Fruit fly (Drosophila melanogaster) whole organism, embryonic: Measurements from ENCODE around the gene Cyp318a1.

ENCODE experiments used
- Atf-2 ChIP-seq: fragments of 200-800 bp; sonication (Bioruptor generic); optimal IDR thresholded peaks from 2 replicates; lab custom pipeline; 2016; ENCODE audit warnings: missing biosample characterization, missing genetic modification characterization
- Awh ChIP-seq: fragments of 200-800 bp; sonication (Bioruptor generic); IDR thresholded peaks from 2 replicates; pipeline ENCODE4, ENCODE4 v1.3.6; 2022; ENCODE audit warnings: missing biosample characterization, missing genetic modification characterization
- CG12071 ChIP-seq: fragments of 200-800 bp; sonication (Bioruptor generic); optimal IDR thresholded peaks from 3 replicates; lab custom pipeline; 2018; ENCODE audit warnings: missing biosample characterization, mild to moderate bottlenecking, missing genetic modification characterization
- CG14710 ChIP-seq: fragments of 200-800 bp; sonication (Bioruptor generic); optimal IDR thresholded peaks from 3 replicates; lab custom pipeline; 2019; ENCODE audit warnings: missing biosample characterization, mild to moderate bottlenecking, missing genetic modification characterization, moderate library complexity
- CG16779 ChIP-seq: fragments of 200-800 bp; sonication (Bioruptor generic); IDR thresholded peaks from 2 replicates; pipeline ENCODE4 v1.3.6; 2022; ENCODE audit warnings: missing biosample characterization, missing genetic modification characterization
- CG16813 ChIP-seq: fragments of 200-800 bp; sonication (Bioruptor generic); IDR thresholded peaks from 3 replicates; pipeline ENCODE4 v1.3.6; 2022; ENCODE audit warnings: missing biosample characterization, missing genetic modification characterization; ENCODE audit not compliant: partially characterized antibody
- CG17328 ChIP-seq: fragments of 200-800 bp; sonication (Bioruptor generic); IDR thresholded peaks from 2 replicates; pipeline ENCODE4 v1.3.6; 2022; ENCODE audit warnings: missing biosample characterization, missing genetic modification characterization
- CG18619 ChIP-seq: fragments of 200-800 bp; sonication (Bioruptor generic); optimal IDR thresholded peaks from 3 replicates; lab custom pipeline; 2017; ENCODE audit warnings: missing biosample characterization, mild to moderate bottlenecking, missing genetic modification characterization
- CG2889 ChIP-seq: fragments of 200-800 bp; sonication (Bioruptor generic); IDR thresholded peaks from 3 replicates; pipeline ENCODE4 v1.3.6; 2022; ENCODE audit warnings: missing biosample characterization, missing genetic modification characterization
- CG3281 ChIP-seq: fragments of 200-800 bp; sonication (Bioruptor generic); optimal IDR thresholded peaks from 3 replicates; lab custom pipeline; 2017; ENCODE audit warnings: missing biosample characterization, mild to moderate bottlenecking, missing genetic modification characterization
- CG4424 ChIP-seq: fragments of 200-800 bp; sonication (Bioruptor generic); optimal IDR thresholded peaks from 3 replicates; lab custom pipeline; 2016; ENCODE audit warnings: missing biosample characterization, missing genetic modification characterization
- CG4854 ChIP-seq: fragments of 200-800 bp; sonication (Bioruptor generic); optimal IDR thresholded peaks from 2 replicates; lab custom pipeline; 2016; ENCODE audit warnings: missing biosample characterization, missing genetic modification characterization, inconsistent platforms
- CG5180 ChIP-seq: fragments of 200-800 bp; sonication (Bioruptor generic); optimal IDR thresholded peaks from 3 replicates; lab custom pipeline; 2017; ENCODE audit warnings: missing biosample characterization, missing genetic modification characterization, mild to moderate bottlenecking, moderate library complexity, missing genetic modification reagents
- CG6654 ChIP-seq: fragments of 200-800 bp; sonication (Bioruptor generic); optimal IDR thresholded peaks from 2 replicates; lab custom pipeline; 2017; ENCODE audit warnings: missing biosample characterization, mild to moderate bottlenecking, missing genetic modification characterization
- CG6791 ChIP-seq: fragments of 200-800 bp; sonication (Bioruptor generic); IDR thresholded peaks from 3 replicates; pipeline ENCODE4 v1.3.6; 2022; ENCODE audit warnings: missing biosample characterization, missing genetic modification characterization; ENCODE audit not compliant: partially characterized antibody
- CG6813 ChIP-seq: fragments of 200-800 bp; sonication (Bioruptor generic); optimal IDR thresholded peaks from 2 replicates; lab custom pipeline; 2017; ENCODE audit warnings: missing biosample characterization, missing genetic modification characterization, mild to moderate bottlenecking, moderate library complexity, missing genetic modification reagents
- CG7786 ChIP-seq: fragments of 200-800 bp; sonication (Bioruptor generic); optimal IDR thresholded peaks from 2 replicates; lab custom pipeline; 2016; ENCODE audit warnings: missing biosample characterization, missing genetic modification characterization
- CG9437 ChIP-seq: fragments of 200-800 bp; sonication (Bioruptor generic); optimal IDR thresholded peaks from 2 replicates; lab custom pipeline; 2018; ENCODE audit warnings: missing biosample characterization, mild to moderate bottlenecking, missing genetic modification characterization
- CG9797 ChIP-seq: fragments of 200-800 bp; sonication (Bioruptor generic); optimal IDR thresholded peaks from 3 replicates; lab custom pipeline; 2018; ENCODE audit warnings: missing biosample characterization, mild to moderate bottlenecking, missing genetic modification characterization
- CG9876 ChIP-seq: fragments of 200-800 bp; sonication (Bioruptor generic); optimal IDR thresholded peaks from 2 replicates; lab custom pipeline; 2016; ENCODE audit warnings: missing biosample characterization, missing genetic modification characterization
- CHES-1-like ChIP-seq: fragments of 200-800 bp; sonication (Bioruptor generic); optimal IDR thresholded peaks from 2 replicates; lab custom pipeline; 2016; ENCODE audit warnings: missing biosample characterization, missing genetic modification characterization
- CTCF ChIP-seq: fragments of 200-800 bp; sonication (Bioruptor generic); optimal IDR thresholded peaks from 2 replicates; lab custom pipeline; 2017; ENCODE audit warnings: missing biosample characterization, mild to moderate bottlenecking, missing genetic modification characterization, moderate library complexity
- D19A ChIP-seq: fragments of 200-800 bp; optimal IDR thresholded peaks from 3 replicates; lab custom pipeline; 2019; ENCODE audit warnings: missing biosample characterization, mild to moderate bottlenecking, missing genetic modification characterization, moderate library complexity
- Dad ChIP-seq: fragments of 200-800 bp; sonication (Bioruptor generic); optimal IDR thresholded peaks from 3 replicates; lab custom pipeline; 2016; ENCODE audit warnings: missing biosample characterization, missing genetic modification characterization
- Dref ChIP-seq: fragments of 200-800 bp; sonication (Bioruptor generic); IDR thresholded peaks from 2 replicates; pipeline ENCODE4 v1.3.6; 2022; ENCODE audit warnings: missing biosample characterization, missing genetic modification characterization
- Drgx ChIP-seq: fragments of 200-800 bp; sonication (Bioruptor generic); IDR thresholded peaks from 2 replicates; pipeline ENCODE4 v1.3.6; 2022; ENCODE audit warnings: missing biosample characterization, missing genetic modification characterization
- E2f2 ChIP-seq: fragments of 200-800 bp; sonication (Bioruptor generic); IDR thresholded peaks from 2 replicates; pipeline ENCODE4 v1.3.6; 2022; ENCODE audit warnings: missing biosample characterization, missing genetic modification characterization
- HLHmδ ChIP-seq: fragments of 200-800 bp; sonication (Bioruptor generic); optimal IDR thresholded peaks from 2 replicates; lab custom pipeline; 2018; ENCODE audit warnings: missing biosample characterization, mild to moderate bottlenecking, missing genetic modification characterization, moderate library complexity
- Lpt ChIP-seq: fragments of >200 bp; optimal IDR thresholded peaks from 2 replicates; lab custom pipeline; 2018; ENCODE audit warnings: missing biosample characterization, missing genetic modification characterization
- Opbp ChIP-seq: fragments of 200-800 bp; sonication (Bioruptor generic); IDR thresholded peaks from 3 replicates; pipeline ENCODE4 v1.3.6; 2022; ENCODE audit warnings: missing biosample characterization, missing genetic modification characterization; ENCODE audit not compliant: partially characterized antibody
- bbx ChIP-seq: fragments of 200-800 bp; sonication (Bioruptor generic); IDR thresholded peaks from 2 replicates; pipeline ENCODE4 v1.3.6; 2022; ENCODE audit warnings: missing biosample characterization, missing genetic modification characterization; ENCODE audit not compliant: partially characterized antibody
- btn ChIP-seq: fragments of 200-800 bp; sonication (Bioruptor generic); optimal IDR thresholded peaks from 2 replicates; lab custom pipeline; 2016; ENCODE audit warnings: missing biosample characterization, missing genetic modification characterization
- crol ChIP-seq: fragments of 200-800 bp; sonication (Bioruptor generic); IDR thresholded peaks from 2 replicates; pipeline ENCODE4 v1.3.6; 2022; ENCODE audit warnings: missing biosample characterization, missing genetic modification characterization
- dimm ChIP-seq: fragments of 200-800 bp; sonication (Bioruptor generic); IDR thresholded peaks from 2 replicates; pipeline ENCODE4 v1.3.6; 2022; ENCODE audit warnings: missing biosample characterization, missing genetic modification characterization
- dm ChIP-seq: fragments of 200-800 bp; sonication (Bioruptor generic); optimal IDR thresholded peaks from 3 replicates; lab custom pipeline; 2016; ENCODE audit warnings: missing biosample characterization, missing genetic modification characterization
- emc ChIP-seq: fragments of 200-800 bp; sonication (Bioruptor generic); optimal IDR thresholded peaks from 2 replicates; lab custom pipeline; 2016; ENCODE audit warnings: missing biosample characterization, missing genetic modification characterization
- fd96Cb ChIP-seq: fragments of 200-800 bp; sonication (Bioruptor generic); optimal IDR thresholded peaks from 2 replicates; lab custom pipeline; 2018; ENCODE audit warnings: missing biosample characterization, mild to moderate bottlenecking, missing genetic modification characterization, moderate library complexity
- ftz-f1 ChIP-seq: fragments of 200-800 bp; sonication (Bioruptor generic); optimal IDR thresholded peaks from 2 replicates; lab custom pipeline; 2016; ENCODE audit warnings: missing biosample characterization, missing genetic modification characterization
- hb ChIP-seq: fragments of 200-800 bp; sonication (Bioruptor generic); IDR thresholded peaks from 3 replicates; pipeline ENCODE4 v1.3.6; 2022; ENCODE audit warnings: missing biosample characterization, missing genetic modification characterization; ENCODE audit not compliant: partially characterized antibody
- jigr1 ChIP-seq: fragments of 200-800 bp; sonication (Bioruptor generic); IDR thresholded peaks from 3 replicates; pipeline ENCODE4 v1.3.6; 2022; ENCODE audit warnings: missing biosample characterization, missing genetic modification characterization
- org-1 ChIP-seq: fragments of 200-800 bp; sonication (Bioruptor generic); optimal IDR thresholded peaks from 2 replicates; lab custom pipeline; 2017; ENCODE audit warnings: missing biosample characterization, missing genetic modification characterization
- pzg ChIP-seq: fragments of 200-800 bp; sonication (Bioruptor generic); optimal IDR thresholded peaks from 3 replicates; lab custom pipeline; 2018; ENCODE audit warnings: missing biosample characterization, mild to moderate bottlenecking, missing genetic modification characterization, moderate library complexity
- run ChIP-seq: fragments of 200-800 bp; sonication (Bioruptor generic); optimal IDR thresholded peaks from 3 replicates; lab custom pipeline; 2018; ENCODE audit warnings: missing biosample characterization, mild to moderate bottlenecking, missing genetic modification characterization
- sc ChIP-seq, 3 experiments: fragments of >200 bp in 2 of 3; fragments of 200-800 bp in 1 of 3; sonication (Bioruptor generic) in 1 of 3; optimal IDR thresholded peaks; 2 replicates in 2 of 3; 3 replicates in 1 of 3; lab custom pipeline; 2017; ENCODE audit warnings: mild to moderate bottlenecking in 1 of 3, missing biosample characterization in 1 of 3, missing genetic modification characterization in 1 of 3, missing genetic modification reagents in 1 of 3
- so ChIP-seq: fragments of 200-800 bp; sonication (Bioruptor generic); IDR thresholded peaks from 3 replicates; pipeline ENCODE4 v1.3.6; 2022; ENCODE audit warnings: missing biosample characterization, missing genetic modification characterization
- tll ChIP-seq, 2 experiments: fragments of 200-800 bp in 1 of 2; fragments of >200 bp in 1 of 2; sonication (Bioruptor generic) in 1 of 2; optimal IDR thresholded peaks; 2 replicates each; lab custom pipeline; 2017 to 2019; ENCODE audit warnings: missing biosample characterization in 2 of 2, missing genetic modification characterization in 2 of 2, mild to moderate bottlenecking in 1 of 2, moderate library complexity in 1 of 2
- unc-4 ChIP-seq: fragments of 200-800 bp; sonication (Bioruptor generic); IDR thresholded peaks from 2 replicates; pipeline ENCODE4 v1.3.6; 2022; ENCODE audit warnings: missing biosample characterization, missing genetic modification characterization; ENCODE audit not compliant: partially characterized antibody

Cyp318a1 gene

DNA sequence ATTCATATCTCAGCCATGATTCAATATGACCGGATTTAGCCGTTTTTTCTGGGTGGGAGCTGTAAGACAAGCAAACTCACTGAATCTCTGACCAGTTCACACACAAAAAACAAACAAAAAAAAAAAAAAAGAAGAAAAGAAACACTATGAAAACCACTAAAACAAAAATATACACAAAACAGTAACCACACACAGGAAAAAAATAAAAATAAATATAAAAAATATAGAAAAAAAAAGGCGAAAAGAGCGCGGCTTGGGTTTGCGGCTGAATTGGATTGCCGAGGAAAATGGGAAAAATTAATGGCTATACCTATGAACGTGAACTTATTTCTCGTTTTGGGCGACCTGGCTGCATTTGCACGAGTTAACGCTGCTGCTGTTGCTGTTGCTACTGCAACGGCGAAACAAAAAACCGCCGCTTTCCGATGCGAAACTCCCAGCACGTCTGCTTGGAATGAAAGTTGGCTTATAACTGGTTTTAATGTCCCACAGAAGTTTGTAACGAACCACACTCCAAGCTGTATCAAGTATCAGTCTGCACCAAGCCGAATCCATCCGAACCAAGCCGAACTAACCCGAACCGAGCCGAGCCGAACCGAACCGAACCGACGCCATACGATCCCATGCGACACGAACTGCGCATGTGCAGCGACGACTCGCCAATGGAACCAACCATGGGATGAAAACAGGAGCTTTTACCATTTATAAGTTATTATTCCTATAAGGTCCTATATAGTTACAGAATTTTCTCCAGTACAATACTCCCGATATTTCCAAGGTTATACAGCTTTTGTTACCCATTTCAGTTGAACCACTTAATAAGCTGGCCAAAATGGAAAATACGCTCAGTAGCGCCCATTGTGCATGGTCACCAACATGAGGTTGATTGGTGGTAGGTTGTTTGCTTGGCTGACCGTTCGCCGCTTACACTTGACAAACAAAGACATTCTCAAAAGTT, 28.7 kb upstream of the Cyp318a1 start, which contains the start of gene fw (continued):
- TF ChIP-seq CG6654 (GFP tag; lab: Kevin White, UChicago), result no peak
- TF ChIP-seq Dad (GFP tag; lab: Kevin White, UChicago), result no peak
- peak; percentile 9 for TF ChIP-seq fd96Cb (tag; lab: Kevin White, UChicago)
- no peak for TF ChIP-seq sc (optimal IDR thresholded peaks at IDR 0.05; lab: Kevin White, UChicago)
- TF ChIP-seq sc (GFP tag; optimal IDR thresholded peaks at IDR 0.05; lab: Kevin White, UChicago), result no peak
- TF ChIP-seq Awh (GFP tag; lab: Robert Waterston, UW), result peak; percentile 20; the same call in 1 of the 2 replicates
- TF ChIP-seq Atf-2 (GFP tag; lab: Kevin White, UChicago), result no peak
- TF ChIP-seq CG9437 (GFP tag; lab: Kevin White, UChicago), result no peak
- TF ChIP-seq Drgx (GFP tag; lab: Robert Waterston, UW), result peak; percentile 83
- TF ChIP-seq run (tag; lab: Kevin White, UChicago), result no peak
- TF ChIP-seq CG4854 (GFP tag; lab: Kevin White, UChicago), result no peak
- TF ChIP-seq org-1 (GFP tag; lab: Kevin White, UChicago), result peak; percentile 35
- TF ChIP-seq Opbp (GFP tag; lab: Robert Waterston, UW), result no peak
- no peak for TF ChIP-seq emc
- no peak for TF ChIP-seq HLHmδ (GFP tag; lab: Kevin White, UChicago)
- 0 out of 2 replicates have a peak, but pooled peaks have one; percentile 21 for TF ChIP-seq CG17328 (GFP tag; lab: Robert Waterston, UW)
- TF ChIP-seq so (GFP tag; lab: Robert Waterston, UW), result no peak
- 0 out of 2 replicates have a peak, but pooled peaks have one; percentile 21 for TF ChIP-seq bbx (GFP tag; lab: Robert Waterston, UW)
- TF ChIP-seq CHES-1-like (GFP tag; lab: Kevin White, UChicago), result no peak
- no peak for TF ChIP-seq CG9797 (GFP tag; lab: Kevin White, UChicago)
- no peak for TF ChIP-seq CG6791 (GFP tag; lab: Robert Waterston, UW)
- no peak for TF ChIP-seq Dref
- no peak for TF ChIP-seq CTCF
- no peak for TF ChIP-seq btn (GFP tag; lab: Kevin White, UChicago)
- no peak for TF ChIP-seq CG3281 (GFP tag; lab: Kevin White, UChicago)
- TF ChIP-seq pzg (GFP tag; lab: Kevin White, UChicago), result no peak
- TF ChIP-seq CG7786 (GFP tag; lab: Kevin White, UChicago), result peak; percentile 16
- no peak for TF ChIP-seq CG4424 (GFP tag; lab: Kevin White, UChicago)
- TF ChIP-seq CG14710 (tag; lab: Kevin White, UChicago), result no peak
- TF ChIP-seq CG2889 (GFP tag; lab: Robert Waterston, UW), result no peak
- no peak for TF ChIP-seq crol
- no peak for TF ChIP-seq dm (GFP tag; lab: Kevin White, UChicago)
- no peak for TF ChIP-seq CG16779 (GFP tag; lab: Robert Waterston, UW)
- peak; percentile 73 for TF ChIP-seq CG5180 (GFP tag; lab: Kevin White, UChicago)
- no peak for TF ChIP-seq CG16813 (GFP tag; lab: Robert Waterston, UW)
- TF ChIP-seq jigr1 (GFP tag; lab: Robert Waterston, UW), result 0 out of 3 replicates have a peak, but pooled peaks have one; percentile 26
- no peak for TF ChIP-seq tll (GFP tag; optimal IDR thresholded peaks at IDR 0.05; lab: Kevin White, UChicago)
- no peak for TF ChIP-seq CG18619 (GFP tag; lab: Kevin White, UChicago)
- TF ChIP-seq ftz-f1 (GFP tag; lab: Kevin White, UChicago), result no peak
- TF ChIP-seq hb, result no peak
- TF ChIP-seq D19A (tag; lab: Kevin White, UChicago), result peak; percentile 2
- TF ChIP-seq CG9876, result no peak
- TF ChIP-seq CG12071, result peak; percentile 12
- TF ChIP-seq E2f2 (GFP tag; lab: Robert Waterston, UW), result peak; percentile 29; the same call in 1 of the 2 replicates
- no peak for TF ChIP-seq Lpt
- TF ChIP-seq dimm (GFP tag; lab: Robert Waterston, UW), result no peak
- no peak for TF ChIP-seq CG6813 (GFP tag; lab: Kevin White, UChicago)
- TF ChIP-seq unc-4, result no peak
